Worm (Caenorhabditis elegans): ENCODE results near the gene trpl-2.

- TF ChIP-seq elt-3 (tag; optimal IDR thresholded peaks at IDR 0.05): no peak
- no peak for TF ChIP-seq nhr-77 (tag; optimal IDR thresholded peaks at IDR 0.05)
- TF ChIP-seq ceh-9 (tag; optimal IDR thresholded peaks at IDR 0.05): no peak
- TF ChIP-seq aly-2 (tag; optimal IDR thresholded peaks at IDR 0.05): no peak
- no peak for TF ChIP-seq R02D3.7 (tag; optimal IDR thresholded peaks at IDR 0.05)
- TF ChIP-seq unc-62 (GFP tag; optimal IDR thresholded peaks at IDR 0.05): no peak
- no peak for TF ChIP-seq zag-1 (tag; optimal IDR thresholded peaks at IDR 0.05)
- TF ChIP-seq ceh-82 (tag; optimal IDR thresholded peaks at IDR 0.05): no peak
Observed at ce11 chrIV:4336139-4336851, 9.8 kb downstream of the trpl-2 start, which contains the start of the genes W03B1.3 and oac-51.
